Worm (Caenorhabditis elegans) whole organism, L3 larva: ENCODE data around the gene E02H1.5.

Source experiments
- aly-2 ChIP-seq: fragments of 150-350 bp; optimal IDR thresholded peaks from 2 replicates; lab custom pipeline; 2014; ENCODE audit warnings: missing biosample characterization, missing genetic modification characterization
- ama-1 ChIP-seq: fragments of 150-350 bp; optimal IDR thresholded peaks from 2 replicates; lab custom pipeline; 2018
- daf-12 ChIP-seq: fragments of 150-350 bp; optimal IDR thresholded peaks from 2 replicates; lab custom pipeline; 2014; ENCODE audit warnings: missing biosample characterization, missing genetic modification reagents, missing genetic modification characterization
- egl-27 ChIP-seq: sonication (generic microtip); optimal IDR thresholded peaks from 4 replicates; lab custom pipeline; 2017; ENCODE audit warnings: missing biosample characterization, missing genetic modification reagents, missing genetic modification characterization
- elt-3 ChIP-seq, 3 experiments: fragments of 150-350 bp in 1 of 3; sonication (generic microtip) in 2 of 3; optimal IDR thresholded peaks; 2 replicates in 2 of 3; 4 replicates in 1 of 3; lab custom pipeline; 2014 to 2017; ENCODE audit warnings: missing biosample characterization in 3 of 3, missing genetic modification characterization in 3 of 3
- lin-15B ChIP-seq: fragments of 150-350 bp; optimal IDR thresholded peaks from 2 replicates; lab custom pipeline; 2014; ENCODE audit warnings: missing biosample characterization, missing genetic modification characterization
- lin-39 ChIP-seq: fragments of 150-350 bp; optimal IDR thresholded peaks from 2 replicates; lab custom pipeline; 2018; ENCODE audit warnings: missing biosample characterization, missing genetic modification reagents, missing genetic modification characterization
- nfya-1 ChIP-seq: sonication (generic microtip); optimal IDR thresholded peaks from 2 replicates; lab custom pipeline; 2017; ENCODE audit warnings: missing genetic modification characterization, mild to moderate bottlenecking, missing compliant biosample characterization, antibody characterized with exemption, moderate library complexity; ENCODE audit not compliant: insufficient read depth
- unc-62 ChIP-seq: fragments of 150-350 bp; sonication (generic microtip); optimal IDR thresholded peaks from 4 replicates; lab custom pipeline; 2014; ENCODE audit warnings: missing biosample characterization, missing genetic modification reagents, missing genetic modification characterization
- ztf-11 ChIP-seq: fragments of 150-350 bp; optimal IDR thresholded peaks from 2 replicates; lab custom pipeline; 2014; ENCODE audit warnings: missing biosample characterization, missing genetic modification characterization

ce11 chrII:9575670-9576069 is 19.4 kb upstream of the E02H1.5 start, which contains the start of gene exc-7:
- no peak for TF ChIP-seq ztf-11 (tag; lab: Kevin White, UChicago)
- TF ChIP-seq aly-2 (tag; lab: Kevin White, UChicago) = no peak
- no peak for TF ChIP-seq lin-15B (tag; lab: Kevin White, UChicago)
- TF ChIP-seq ama-1 (lab: Kevin White, UChicago) = no peak
- TF ChIP-seq elt-3 (tag; optimal IDR thresholded peaks at IDR 0.05; lab: Kevin White, UChicago) = no peak
- TF ChIP-seq unc-62 (GFP tag; lab: Kevin White, UChicago) = no peak
- TF ChIP-seq lin-39 (tag; lab: Kevin White, UChicago) = no peak
- no peak for TF ChIP-seq egl-27 (tag; lab: Kevin White, UChicago)
- no peak for TF ChIP-seq daf-12 (tag; lab: Kevin White, UChicago)
- TF ChIP-seq nfya-1 = no peak
